Fruit fly (Drosophila melanogaster): ENCODE data around the gene Hs3st-B.

Gene Hs3st-B

dm6 chrX:19298785-19299114, 50.3 kb downstream of the Hs3st-B start (continued):
- TF ChIP-seq fru (optimal IDR thresholded peaks at IDR 0.05): no peak
- TF ChIP-seq corto (GFP tag; optimal IDR thresholded peaks at IDR 0.05): no peak
- peak; percentile 32 for TF ChIP-seq Chrac-16 (GFP tag; optimal IDR thresholded peaks at IDR 0.05)
- TF ChIP-seq Trl (optimal IDR thresholded peaks at IDR 0.05): peak in 1 of 2 experiments; percentile 93
- no peak for TF ChIP-seq Trl (GFP tag; optimal IDR thresholded peaks at IDR 0.05)
- peak; percentile 23 for TF ChIP-seq CG2875 (GFP tag; optimal IDR thresholded peaks at IDR 0.05)
- TF ChIP-seq CG14050 (GFP tag; IDR thresholded peaks at IDR 0.05): peak; percentile 66
- no peak for TF ChIP-seq caup (GFP tag; optimal IDR thresholded peaks at IDR 0.05; ENCODE audit: severe bottlenecking)
- TF ChIP-seq Myb (GFP tag; optimal IDR thresholded peaks at IDR 0.05): no peak
- TF ChIP-seq CG4617 (GFP tag; optimal IDR thresholded peaks at IDR 0.05; ENCODE audit: borderline replicate concordance): no peak
- no peak for TF ChIP-seq hb (GFP tag; IDR thresholded peaks at IDR 0.05; ENCODE audit: partially characterized antibody)
- TF ChIP-seq Atf-2 (GFP tag; optimal IDR thresholded peaks at IDR 0.05): no peak
- no peak for TF ChIP-seq dimm (GFP tag; IDR thresholded peaks at IDR 0.05)
- TF ChIP-seq mirr (GFP tag; optimal IDR thresholded peaks at IDR 0.05): no peak
- TF ChIP-seq CG2889 (GFP tag; IDR thresholded peaks at IDR 0.05): no peak
- no peak for TF ChIP-seq dm (GFP tag; optimal IDR thresholded peaks at IDR 0.05)
- TF ChIP-seq CG34376 (GFP tag; optimal IDR thresholded peaks at IDR 0.05): no peak
- no peak for TF ChIP-seq wdn (GFP tag; IDR thresholded peaks at IDR 0.05)
- no peak for TF ChIP-seq vnd (GFP tag; IDR thresholded peaks at IDR 0.05; ENCODE audit: partially characterized antibody)
- no peak for TF ChIP-seq CG7786 (GFP tag; optimal IDR thresholded peaks at IDR 0.05)
- no peak for TF ChIP-seq hbn (GFP tag; IDR thresholded peaks at IDR 0.05; ENCODE audit: partially characterized antibody)
- peak; percentile 33 for TF ChIP-seq CG14710 (tag; optimal IDR thresholded peaks at IDR 0.05)
- TF ChIP-seq seq (GFP tag; IDR thresholded peaks at IDR 0.05): peak; percentile 28; the same call in 1 of the 2 replicates
- TF ChIP-seq fd96Cb (tag; optimal IDR thresholded peaks at IDR 0.05): peak; percentile 47
- TF ChIP-seq exex (tag; optimal IDR thresholded peaks at IDR 0.05): no peak
- peak; percentile 23 for TF ChIP-seq pnt (GFP tag; optimal IDR thresholded peaks at IDR 0.05)
- TF ChIP-seq CG10267 (tag; optimal IDR thresholded peaks at IDR 0.05): peak; percentile 29
- TF ChIP-seq cato (GFP tag; optimal IDR thresholded peaks at IDR 0.05; ENCODE audit: borderline replicate concordance): no peak
- peak; percentile 23 for TF ChIP-seq CG13775 (GFP tag; optimal IDR thresholded peaks at IDR 0.05)
- 0 out of 2 replicates have a peak, but pooled peaks have one; percentile 10 for TF ChIP-seq dati (GFP tag; IDR thresholded peaks at IDR 0.05)
- peak; percentile 55; the same call in 2 of the 3 replicates for TF ChIP-seq Dbx (GFP tag; IDR thresholded peaks at IDR 0.05)
- TF ChIP-seq Hr51 (GFP tag; optimal IDR thresholded peaks at IDR 0.05): peak in 1 of 2 experiments; percentile 62
- TF ChIP-seq klu (GFP tag; IDR thresholded peaks at IDR 0.05): no peak
- TF ChIP-seq inv (GFP tag; IDR thresholded peaks at IDR 0.05; ENCODE audit: partially characterized antibody): no peak
- no peak for TF ChIP-seq ftz-f1 (GFP tag; optimal IDR thresholded peaks at IDR 0.05)
- TF ChIP-seq mam (GFP tag; optimal IDR thresholded peaks at IDR 0.05): no peak
- TF ChIP-seq CG16815 (GFP tag; optimal IDR thresholded peaks at IDR 0.05): peak; percentile 17
- TF ChIP-seq ssp (GFP tag; IDR thresholded peaks at IDR 0.05): no peak
- no peak for TF ChIP-seq Sin3A (optimal IDR thresholded peaks at IDR 0.05)
- no peak for TF ChIP-seq tup (GFP tag; optimal IDR thresholded peaks at IDR 0.05)
- no peak for TF ChIP-seq Bdp1 (GFP tag; optimal IDR thresholded peaks at IDR 0.05)
- TF ChIP-seq HHEX (GFP tag; optimal IDR thresholded peaks at IDR 0.05): no peak
- no peak for TF ChIP-seq MESR4 (GFP tag; optimal IDR thresholded peaks at IDR 0.05)
- TF ChIP-seq CG8089 (GFP tag; optimal IDR thresholded peaks at IDR 0.05): no peak
- peak; percentile 71 for TF ChIP-seq stc (GFP tag; IDR thresholded peaks at IDR 0.05)
- TF ChIP-seq Dll (GFP tag; IDR thresholded peaks at IDR 0.05; ENCODE audit: partially characterized antibody): no peak
- TF ChIP-seq B-H2 (GFP tag; optimal IDR thresholded peaks at IDR 0.05): no peak
- no peak for TF ChIP-seq so (GFP tag; IDR thresholded peaks at IDR 0.05)
- TF ChIP-seq Rx (GFP tag; IDR thresholded peaks at IDR 0.05): peak; percentile 41; the same call in 1 of the 2 replicates
- TF ChIP-seq CG7372 (GFP tag; IDR thresholded peaks at IDR 0.05): 0 out of 2 replicates have a peak, but pooled peaks have one; percentile 21
- no peak for TF ChIP-seq lab (GFP tag; optimal IDR thresholded peaks at IDR 0.05)
- no peak for TF ChIP-seq HLHmδ (GFP tag; optimal IDR thresholded peaks at IDR 0.05)
